Worm (Caenorhabditis elegans) whole organism, young adult: ENCODE data around the gene ZK1248.4.

Experiments
- B0336.3 ChIP-seq: fragments of 200-800 bp; sonication (Bioruptor generic); IDR thresholded peaks from 2 replicates; pipeline ENCODE4 v1.3.6; 2022; ENCODE audit warnings: missing genetic modification characterization, missing compliant biosample characterization
- C06A6.2 ChIP-seq: fragments of 200-800 bp; sonication (Bioruptor generic); conservative IDR thresholded peaks from 2 replicates; pipeline ENCODE4 v1.3.6; 2022; ENCODE audit warnings: missing genetic modification characterization, missing compliant biosample characterization
- F10E7.11 ChIP-seq: sonication (generic microtip); optimal IDR thresholded peaks from 2 replicates; lab custom pipeline; 2017; ENCODE audit warnings: mild to moderate bottlenecking, missing genetic modification characterization, moderate library complexity, missing compliant biosample characterization
- F23B12.7 ChIP-seq: sonication (generic microtip); optimal IDR thresholded peaks from 2 replicates; lab custom pipeline; 2017; ENCODE audit warnings: missing genetic modification characterization, mild to moderate bottlenecking, missing compliant biosample characterization, antibody characterized with exemption, moderate library complexity; ENCODE audit not compliant: insufficient read depth
- F37B4.10 ChIP-seq: fragments of 200-800 bp; sonication (Bioruptor generic); IDR thresholded peaks from 2 replicates; pipeline ENCODE4 v1.3.6; 2022; ENCODE audit warnings: missing genetic modification characterization, missing compliant biosample characterization
- F39B2.1 ChIP-seq: fragments of 200-800 bp; sonication (Bioruptor generic); IDR thresholded peaks from 2 replicates; pipeline ENCODE4 v1.3.6; 2022; ENCODE audit warnings: missing genetic modification reagents, missing genetic modification characterization, missing compliant biosample characterization
- F57C9.4 ChIP-seq: sonication (generic microtip); optimal IDR thresholded peaks from 2 replicates; lab custom pipeline; 2017; ENCODE audit warnings: mild to moderate bottlenecking, missing genetic modification characterization, missing compliant biosample characterization
- Y53G8AR.9 ChIP-seq: fragments of 200-800 bp; sonication (Bioruptor generic); conservative IDR thresholded peaks from 2 replicates; pipeline ENCODE4 v1.3.6; 2022; ENCODE audit warnings: missing genetic modification reagents, missing genetic modification characterization, missing compliant biosample characterization
- Y56A3A.18 ChIP-seq: fragments of 200-800 bp; sonication (Bioruptor generic); IDR thresholded peaks from 2 replicates; pipeline ENCODE4 v1.3.6; 2022; ENCODE audit warnings: missing genetic modification reagents, missing genetic modification characterization, missing compliant biosample characterization
- Y67H2A.10 ChIP-seq: fragments of 200-800 bp; sonication (Bioruptor generic); conservative IDR thresholded peaks from 2 replicates; pipeline ENCODE4 v1.3.6; 2022; ENCODE audit warnings: missing genetic modification reagents, missing genetic modification characterization, missing compliant biosample characterization
- aptf-3 ChIP-seq: fragments of 200-800 bp; sonication (Bioruptor generic); IDR thresholded peaks from 2 replicates; pipeline ENCODE4 v1.3.6; 2022; ENCODE audit warnings: missing genetic modification characterization, missing compliant biosample characterization
- attf-6 ChIP-seq: fragments of 200-800 bp; sonication (Bioruptor generic); IDR thresholded peaks from 2 replicates; pipeline ENCODE4 v1.3.6; 2022; ENCODE audit warnings: missing genetic modification reagents, missing genetic modification characterization, missing compliant biosample characterization
- cebp-1 ChIP-seq, 2 experiments: fragments of 200-800 bp in 1 of 2; sonication (Bioruptor generic) in 1 of 2; sonication (generic microtip) in 1 of 2; IDR thresholded peaks in 1 of 2; optimal IDR thresholded peaks in 1 of 2; 2 replicates each; pipeline versions ENCODE4 v1.3.6 to Lab custom; 2017 to 2022; ENCODE audit warnings: missing compliant biosample characterization in 2 of 2, missing genetic modification characterization in 2 of 2, mild to moderate bottlenecking in 1 of 2, missing genetic modification reagents in 1 of 2, moderate library complexity in 1 of 2
- ceh-100 ChIP-seq: fragments of 200-800 bp; sonication (Bioruptor generic); IDR thresholded peaks from 2 replicates; pipeline ENCODE4 v1.3.6; 2022; ENCODE audit warnings: missing genetic modification reagents, missing genetic modification characterization, missing compliant biosample characterization
- ceh-27 ChIP-seq: fragments of 200-800 bp; sonication (Bioruptor generic); optimal IDR thresholded peaks from 2 replicates; lab custom pipeline; 2018; ENCODE audit warnings: mild to moderate bottlenecking, missing genetic modification characterization, moderate library complexity, missing compliant biosample characterization
- ceh-58 ChIP-seq: fragments of 200-800 bp; sonication (Bioruptor generic); IDR thresholded peaks from 2 replicates; pipeline ENCODE4 v1.3.6; 2022; ENCODE audit warnings: missing genetic modification characterization, missing compliant biosample characterization
- ceh-91 ChIP-seq: fragments of 200-800 bp; sonication (Bioruptor generic); IDR thresholded peaks from 2 replicates; pipeline ENCODE4 v1.3.6; 2022; ENCODE audit warnings: missing genetic modification reagents, missing genetic modification characterization, missing compliant biosample characterization
- chd-7 ChIP-seq: sonication (generic microtip); optimal IDR thresholded peaks from 2 replicates; lab custom pipeline; 2016; ENCODE audit warnings: mild to moderate bottlenecking, missing genetic modification characterization, moderate library complexity, missing compliant biosample characterization
- die-1 ChIP-seq: sonication (generic microtip); optimal IDR thresholded peaks from 2 replicates; lab custom pipeline; 2016; ENCODE audit warnings: missing genotype, mild to moderate bottlenecking, missing genetic modification characterization, missing compliant biosample characterization
- egl-44 ChIP-seq: fragments of 200-800 bp; sonication (Bioruptor generic); IDR thresholded peaks from 2 replicates; pipeline ENCODE4 v1.3.6; 2022; ENCODE audit warnings: missing genetic modification reagents, missing genetic modification characterization, missing compliant biosample characterization
- egrh-3 ChIP-seq: fragments of 200-800 bp; sonication (Bioruptor generic); IDR thresholded peaks from 2 replicates; pipeline ENCODE4 v1.3.6; 2022; ENCODE audit warnings: missing genetic modification reagents, missing genetic modification characterization, missing compliant biosample characterization
- ets-4 ChIP-seq: fragments of 200-800 bp; sonication (Bioruptor generic); optimal IDR thresholded peaks from 2 replicates; lab custom pipeline; 2018; ENCODE audit warnings: mild to moderate bottlenecking, missing genetic modification characterization, missing compliant biosample characterization
- fkh-3 ChIP-seq: sonication (generic microtip); optimal IDR thresholded peaks from 2 replicates; lab custom pipeline; 2016; ENCODE audit warnings: mild to moderate bottlenecking, missing genetic modification characterization, missing compliant biosample characterization
- hmg-1.2 ChIP-seq: fragments of 200-800 bp; sonication (Bioruptor generic); IDR thresholded peaks from 2 replicates; pipeline ENCODE4 v1.3.6; 2022; ENCODE audit warnings: missing genetic modification reagents, missing genetic modification characterization, missing compliant biosample characterization
- lin-26 ChIP-seq: fragments of 200-800 bp; sonication (Bioruptor generic); IDR thresholded peaks from 2 replicates; pipeline ENCODE4 v1.3.6; 2022; ENCODE audit warnings: missing genetic modification reagents, missing genetic modification characterization, missing compliant biosample characterization
- lin-54 ChIP-seq: fragments of 200-800 bp; sonication (Bioruptor generic); optimal IDR thresholded peaks from 2 replicates; lab custom pipeline; 2018; ENCODE audit warnings: mild to moderate bottlenecking, missing genetic modification characterization, missing compliant biosample characterization
- madf-8 ChIP-seq: fragments of 200-800 bp; sonication (Bioruptor generic); conservative IDR thresholded peaks from 2 replicates; pipeline ENCODE4 v1.3.6; 2022; ENCODE audit warnings: missing genetic modification reagents, missing genetic modification characterization, missing compliant biosample characterization
- mel-28 ChIP-seq: sonication (generic microtip); optimal IDR thresholded peaks from 2 replicates; lab custom pipeline; 2016; ENCODE audit warnings: borderline replicate concordance, mild to moderate bottlenecking, missing genetic modification characterization, missing compliant biosample characterization
- nfya-2 ChIP-seq: fragments of 200-800 bp; sonication (Bioruptor generic); IDR thresholded peaks from 2 replicates; pipeline ENCODE4 v1.3.6; 2022; ENCODE audit warnings: missing genetic modification reagents, missing genetic modification characterization, missing compliant biosample characterization
- nhr-179 ChIP-seq: sonication (generic microtip); optimal IDR thresholded peaks from 2 replicates; lab custom pipeline; 2016; ENCODE audit warnings: mild to moderate bottlenecking, missing genetic modification characterization, missing compliant biosample characterization
- nhr-27 ChIP-seq: fragments of 200-800 bp; sonication (Bioruptor generic); optimal IDR thresholded peaks from 2 replicates; lab custom pipeline; 2018; ENCODE audit warnings: mild to moderate bottlenecking, missing genetic modification characterization, moderate library complexity, missing compliant biosample characterization
- rpc-1 ChIP-seq, 2 experiments: fragments of 150-350 bp in 1 of 2; sonication (generic microtip) in 1 of 2; optimal IDR thresholded peaks; 2 replicates each; lab custom pipeline; 2014 to 2018; ENCODE audit warnings: missing biosample characterization in 1 of 2, missing genetic modification characterization in 1 of 2, missing genetic modification reagents in 1 of 2, missing genotype in 1 of 2
- snpc-3.4 ChIP-seq: sonication (generic microtip); optimal IDR thresholded peaks from 2 replicates; lab custom pipeline; 2017; ENCODE audit warnings: missing genetic modification characterization, mild to moderate bottlenecking, missing compliant biosample characterization, antibody characterized with exemption, moderate library complexity, missing genotype, missing genetic modification reagents
- snpc-4 ChIP-seq, 5 experiments: fragments of 150-350 bp in 1 of 5; sonication (generic microtip) in 4 of 5; optimal IDR thresholded peaks; 2 replicates each; lab custom pipeline; 2014 to 2018; ENCODE audit warnings: missing genetic modification characterization in 5 of 5, missing biosample characterization in 3 of 5, antibody characterized with exemption in 2 of 5, mild to moderate bottlenecking in 2 of 5, missing compliant biosample characterization in 2 of 5, missing genotype in 2 of 5, moderate library complexity in 2 of 5, missing genetic modification reagents in 1 of 5
- unc-130 ChIP-seq: sonication (generic microtip); optimal IDR thresholded peaks from 2 replicates; lab custom pipeline; 2016; ENCODE audit warnings: missing genetic modification reagents, missing genetic modification characterization, missing compliant biosample characterization
- unc-62 ChIP-seq: fragments of 150-350 bp; optimal IDR thresholded peaks from 2 replicates; lab custom pipeline; 2014; ENCODE audit warnings: missing biosample characterization, missing genetic modification reagents, missing genetic modification characterization
- xnd-1 ChIP-seq: sonication (generic microtip); optimal IDR thresholded peaks from 2 replicates; lab custom pipeline; 2016; ENCODE audit warnings: missing genotype, missing genetic modification reagents, missing genetic modification characterization, missing compliant biosample characterization
- zfh-2 ChIP-seq: fragments of 200-800 bp; sonication (Bioruptor generic); conservative IDR thresholded peaks from 2 replicates; pipeline ENCODE4 v1.3.6; 2022; ENCODE audit warnings: missing genetic modification reagents, missing genetic modification characterization, missing compliant biosample characterization
- zim-3 ChIP-seq: sonication (generic microtip); optimal IDR thresholded peaks from 2 replicates; lab custom pipeline; 2017; ENCODE audit warnings: mild to moderate bottlenecking, missing genetic modification characterization, moderate library complexity, missing compliant biosample characterization
- ztf-18 ChIP-seq: sonication (generic microtip); optimal IDR thresholded peaks from 2 replicates; lab custom pipeline; 2016; ENCODE audit warnings: missing genotype, mild to moderate bottlenecking, missing genetic modification characterization, missing compliant biosample characterization
- ztf-25 ChIP-seq: fragments of 200-800 bp; sonication (Bioruptor generic); IDR thresholded peaks from 2 replicates; pipeline ENCODE4 v1.3.6; 2022; ENCODE audit warnings: missing genetic modification reagents, missing genetic modification characterization, missing compliant biosample characterization
- ztf-26 ChIP-seq: sonication (generic microtip); optimal IDR thresholded peaks from 2 replicates; lab custom pipeline; 2017; ENCODE audit warnings: missing genetic modification characterization, missing compliant biosample characterization
- ztf-6 ChIP-seq: fragments of 200-800 bp; sonication (Bioruptor generic); IDR thresholded peaks from 2 replicates; pipeline ENCODE4 v1.3.6; 2022; ENCODE audit warnings: missing genetic modification reagents, missing genetic modification characterization, missing compliant biosample characterization

ZK1248.4 gene

DNA sequence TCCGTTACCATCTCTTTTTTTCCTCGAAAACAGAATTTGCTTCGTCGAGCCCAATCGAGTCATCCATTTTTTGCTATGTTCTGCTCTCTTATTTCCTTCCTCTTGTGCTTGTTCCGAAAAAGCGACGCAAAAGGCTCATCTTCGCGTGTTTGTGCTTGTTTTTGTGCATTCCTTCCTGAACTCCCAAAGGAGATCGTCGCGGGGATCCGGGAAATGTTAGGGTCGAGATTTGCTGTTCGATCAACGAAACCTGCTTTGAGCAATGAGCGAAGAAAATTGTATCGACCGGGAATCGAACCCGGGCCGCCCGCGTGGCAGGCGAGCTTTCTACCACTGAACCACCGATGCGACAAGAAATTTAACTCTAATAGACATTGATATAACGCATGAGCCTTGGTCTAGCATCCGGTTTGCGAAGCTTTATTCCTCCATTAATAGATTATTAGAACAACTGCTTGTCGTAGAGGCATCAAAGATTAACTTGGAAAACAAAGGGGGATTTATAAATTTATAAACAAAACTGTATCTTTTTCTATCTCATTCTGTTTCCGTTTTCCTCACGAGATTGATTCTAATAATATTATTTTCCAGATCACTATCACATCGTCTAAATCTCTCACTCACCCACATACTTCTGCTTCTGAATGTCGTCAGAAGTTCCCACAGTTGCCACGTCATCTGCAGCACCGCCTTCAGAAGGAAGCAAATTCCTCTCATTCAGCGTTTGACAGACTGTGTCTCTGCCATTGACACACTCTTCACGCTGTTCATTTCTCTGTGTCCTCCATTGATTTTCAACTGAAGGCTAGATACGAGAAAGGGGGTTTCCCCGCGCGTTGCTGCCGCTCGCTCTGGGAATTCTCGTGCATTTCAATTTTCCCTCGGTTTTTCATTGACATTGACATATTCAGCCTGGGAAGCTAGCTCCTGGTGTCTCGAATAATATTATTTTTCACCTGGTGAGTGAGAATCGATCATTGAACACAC, 36.2 kb upstream of the ZK1248.4 start, which contains the start of gene K05F1.6 (continued):
- TF ChIP-seq egrh-3 (GFP tag; lab: Robert Waterston, UW): peak; percentile 49; the same call in 1 of the 2 replicates
- peak; percentile 77; the same call in 1 of the 2 replicates for TF ChIP-seq attf-6
- TF ChIP-seq F10E7.11 (tag; lab: Kevin White, UChicago): peak; percentile 75
- TF ChIP-seq zfh-2: no peak; the same call in 1 of the 2 replicates
- peak; percentile 90 for TF ChIP-seq die-1 (tag; lab: Kevin White, UChicago)
- peak; percentile 74 for TF ChIP-seq lin-54 (GFP tag; lab: Kevin White, UChicago)
- TF ChIP-seq nfya-2 (GFP tag; lab: Robert Waterston, UW): 0 out of 2 replicates have a peak, but pooled peaks have one; percentile 23
- 0 out of 2 replicates have a peak, but pooled peaks have one; percentile 53 for TF ChIP-seq cebp-1 (GFP tag; IDR thresholded peaks at IDR 0.05; lab: Robert Waterston, UW)
- peak; percentile 70 for TF ChIP-seq cebp-1 (tag; optimal IDR thresholded peaks at IDR 0.05; lab: Kevin White, UChicago)
- TF ChIP-seq nhr-179 (tag; lab: Kevin White, UChicago): peak; percentile 33
- TF ChIP-seq ztf-6 (GFP tag; lab: Robert Waterston, UW): 0 out of 2 replicates have a peak, but pooled peaks have one; percentile 43
- no peak for TF ChIP-seq C06A6.2
- TF ChIP-seq zim-3 (tag; lab: Kevin White, UChicago): peak; percentile 94
- TF ChIP-seq ztf-25 (GFP tag; lab: Robert Waterston, UW): peak; percentile 88; the same call in 1 of the 2 replicates
- peak; percentile 73 for TF ChIP-seq ceh-100 (GFP tag; lab: Robert Waterston, UW)
- TF ChIP-seq fkh-3: peak; percentile 66
- TF ChIP-seq chd-7: peak; percentile 83
- peak; percentile 44 for TF ChIP-seq ceh-27 (GFP tag; lab: Kevin White, UChicago)
- TF ChIP-seq unc-130 (GFP tag; lab: Kevin White, UChicago): peak; percentile 50
- no peak for TF ChIP-seq mel-28 (tag; lab: Kevin White, UChicago)
- 0 out of 2 replicates have a peak, but pooled peaks have one; percentile 18 for TF ChIP-seq F39B2.1 (GFP tag; lab: Robert Waterston, UW)
- TF ChIP-seq xnd-1 (tag; lab: Kevin White, UChicago): peak; percentile 39
- TF ChIP-seq hmg-1.2: peak; percentile 90
- no peak for TF ChIP-seq F37B4.10 (GFP tag; lab: Robert Waterston, UW)
- peak; percentile 77; the same call in 1 of the 2 replicates for TF ChIP-seq Y53G8AR.9
- TF ChIP-seq ets-4 (GFP tag; lab: Kevin White, UChicago): peak; percentile 60
- TF ChIP-seq lin-26 (GFP tag; lab: Robert Waterston, UW): peak; percentile 95
- TF ChIP-seq aptf-3 (GFP tag; lab: Robert Waterston, UW): peak; percentile 95
- peak; percentile 55 for TF ChIP-seq snpc-4 (GFP tag; optimal IDR thresholded peaks at IDR 0.05; lab: Kevin White, UChicago)
- peak in 3 of 4 experiments; percentile 76 to 81 (median 77) for TF ChIP-seq snpc-4 (tag; optimal IDR thresholded peaks at IDR 0.05; lab: Kevin White, UChicago)
- TF ChIP-seq madf-8 (GFP tag; lab: Robert Waterston, UW): 0 out of 2 replicates have a peak, but pooled peaks have one; percentile 5
- peak; percentile 84 for TF ChIP-seq snpc-3.4 (tag; lab: Kevin White, UChicago)
- TF ChIP-seq Y67H2A.10: no peak
- TF ChIP-seq F57C9.4 (tag; lab: Kevin White, UChicago): no peak
- TF ChIP-seq rpc-1 (optimal IDR thresholded peaks at IDR 0.05; lab: Kevin White, UChicago): peak; percentile 90
- TF ChIP-seq rpc-1 (tag; optimal IDR thresholded peaks at IDR 0.05; lab: Kevin White, UChicago): peak; percentile 89
- TF ChIP-seq nhr-27 (tag; lab: Kevin White, UChicago): peak; percentile 60
- TF ChIP-seq F23B12.7 (tag; lab: Kevin White, UChicago): peak; percentile 93
- TF ChIP-seq ceh-91 (GFP tag; lab: Robert Waterston, UW): peak; percentile 57
- peak; percentile 83; the same call in 1 of the 2 replicates for TF ChIP-seq B0336.3 (GFP tag; lab: Robert Waterston, UW)
- TF ChIP-seq ztf-26: peak; percentile 63
- TF ChIP-seq ztf-18 (tag; lab: Kevin White, UChicago): peak; percentile 81
- TF ChIP-seq Y56A3A.18 (GFP tag; lab: Robert Waterston, UW): no peak; the same call in none of the 2 replicates
- peak; percentile 85 for TF ChIP-seq egl-44 (GFP tag; lab: Robert Waterston, UW)
- no peak for TF ChIP-seq ceh-58 (GFP tag; lab: Robert Waterston, UW)
- no peak for TF ChIP-seq unc-62 (GFP tag; lab: Kevin White, UChicago)
